Worm (Caenorhabditis elegans) whole organism, early embryonic: ENCODE results near the gene cct-8.

Experiments used
- ama-1 ChIP-seq: fragments of 150-350 bp; optimal IDR thresholded peaks from 2 replicates; lab custom pipeline; 2014
- hmbx-1 ChIP-seq: sonication (generic microtip); optimal IDR thresholded peaks from 2 replicates; lab custom pipeline; 2016; ENCODE audit warnings: mild to moderate bottlenecking, missing genetic modification characterization, missing compliant biosample characterization
- hmg-4 ChIP-seq: fragments of 200-800 bp; sonication (Bioruptor generic); optimal IDR thresholded peaks from 2 replicates; lab custom pipeline; 2018; ENCODE audit warnings: mild to moderate bottlenecking, missing genetic modification characterization, missing compliant biosample characterization
- pes-1 ChIP-seq: fragments of 200-800 bp; sonication (Bioruptor generic); IDR thresholded peaks from 2 replicates; pipeline ENCODE4 v1.3.6; 2022; ENCODE audit warnings: missing genetic modification reagents, missing genetic modification characterization, missing compliant biosample characterization
- scrt-1 ChIP-seq: fragments of 200-800 bp; sonication (Bioruptor generic); IDR thresholded peaks from 2 replicates; pipeline ENCODE4 v1.3.6; 2022; ENCODE audit warnings: missing genetic modification characterization, missing compliant biosample characterization
- sea-1 ChIP-seq: fragments of 200-800 bp; sonication (Bioruptor generic); conservative IDR thresholded peaks from 2 replicates; pipeline ENCODE4 v1.3.6; 2022; ENCODE audit warnings: missing genetic modification characterization, missing compliant biosample characterization
- tra-4 ChIP-seq: sonication (generic microtip); optimal IDR thresholded peaks from 2 replicates; lab custom pipeline; 2017; ENCODE audit warnings: missing genetic modification characterization, missing compliant biosample characterization

ce11 chrIV:1118566-1118965 is 24.8 kb upstream of the cct-8 start, which contains the start of gene srx-13:
- TF ChIP-seq ama-1 (lab: Kevin White, UChicago) = no peak
- no peak for TF ChIP-seq hmbx-1 (tag; lab: Kevin White, UChicago)
- no peak for TF ChIP-seq pes-1 (GFP tag; lab: Robert Waterston, UW)
- TF ChIP-seq sea-1 = no peak
- no peak for TF ChIP-seq scrt-1
- TF ChIP-seq tra-4 (tag; lab: Kevin White, UChicago) = no peak
- TF ChIP-seq hmg-4 = no peak
